Worm (Caenorhabditis elegans) whole organism, L4 larva: ENCODE data around the gene msd-4.

Source experiments
- Y5F2A.4 ChIP-seq: fragments of 200-800 bp; sonication (Bioruptor generic); optimal IDR thresholded peaks from 2 replicates; lab custom pipeline; 2018; ENCODE audit warnings: mild to moderate bottlenecking, missing genetic modification characterization, missing compliant biosample characterization
- ZK337.2 ChIP-seq: fragments of 200-800 bp; sonication (Bioruptor generic); IDR thresholded peaks from 2 replicates; pipeline ENCODE4 v1.3.6; 2022; ENCODE audit warnings: missing genetic modification reagents, missing genetic modification characterization, missing compliant biosample characterization
- hlh-11 ChIP-seq: fragments of 200-800 bp; sonication (Bioruptor generic); optimal IDR thresholded peaks from 2 replicates; lab custom pipeline; 2018; ENCODE audit warnings: mild to moderate bottlenecking, missing genetic modification characterization, missing compliant biosample characterization
- lsy-2 ChIP-seq, 2 experiments: fragments of 150-350 bp in 1 of 2; sonication (generic microtip) in 1 of 2; optimal IDR thresholded peaks; 2 replicates each; lab custom pipeline; 2014 to 2017; ENCODE audit warnings: missing biosample characterization in 2 of 2, missing genetic modification characterization in 2 of 2
- nhr-76 ChIP-seq: fragments of 150-350 bp; optimal IDR thresholded peaks from 2 replicates; lab custom pipeline; 2014; ENCODE audit warnings: missing biosample characterization, missing genetic modification characterization
- pha-4 ChIP-seq, 2 experiments: fragments of 150-350 bp in 1 of 2; fragments of 200-800 bp in 1 of 2; sonication (Bioruptor generic) in 1 of 2; IDR thresholded peaks in 1 of 2; optimal IDR thresholded peaks in 1 of 2; 2 replicates each; pipeline versions ENCODE4 v1.3.6 to Lab custom; 2014 to 2022; ENCODE audit warnings: missing genetic modification characterization in 2 of 2, missing genetic modification reagents in 2 of 2, missing biosample characterization in 1 of 2, missing compliant biosample characterization in 1 of 2
- zfp-3 ChIP-seq: fragments of 200-800 bp; sonication (Bioruptor generic); conservative IDR thresholded peaks from 2 replicates; pipeline ENCODE4 v1.3.6; 2022; ENCODE audit warnings: missing genetic modification reagents, missing genetic modification characterization, missing compliant biosample characterization

- TF ChIP-seq lsy-2 (tag; optimal IDR thresholded peaks at IDR 0.05; lab: Kevin White, UChicago) (no peak), zfp-3 (GFP tag; lab: Robert Waterston, UW) (no peak), nhr-76 (no peak), hlh-11 (tag; lab: Kevin White, UChicago) (no peak), pha-4 (GFP tag; IDR thresholded peaks at IDR 0.05; lab: Robert Waterston, UW) (no peak), pha-4 (tag; optimal IDR thresholded peaks at IDR 0.05; lab: Kevin White, UChicago) (no peak), Y5F2A.4 (no peak), ZK337.2 (GFP tag; lab: Robert Waterston, UW) (no peak)
These were observed 16.5 kb downstream of the msd-4 start, which contains the start of gene ced-4 for ce11 chrIII:4852025-4852424.
